Worm (Caenorhabditis elegans) whole organism, early embryonic: Measurements from ENCODE around the gene irld-52.
"Not testable (repeated sequence)": the region's sequence is repeated elsewhere in the genome, so short reads cannot be mapped to it uniquely, and the experiment has no call there.

Source experiments
- B0310.2 ChIP-seq: sonication (generic microtip); optimal IDR thresholded peaks from 2 replicates; lab custom pipeline; 2016; ENCODE audit warnings: mild to moderate bottlenecking, missing genetic modification characterization, missing compliant biosample characterization
- F13C5.2 ChIP-seq: sonication (generic microtip); optimal IDR thresholded peaks from 2 replicates; lab custom pipeline; 2017; ENCODE audit warnings: mild to moderate bottlenecking, missing genetic modification characterization, inconsistent platforms, missing compliant biosample characterization
- aly-1 ChIP-seq: sonication (generic microtip); optimal IDR thresholded peaks from 2 replicates; lab custom pipeline; 2016; ENCODE audit warnings: missing genetic modification characterization, missing compliant biosample characterization
- ama-1 ChIP-seq: fragments of 150-350 bp; optimal IDR thresholded peaks from 2 replicates; lab custom pipeline; 2014
- ceh-13 ChIP-seq: fragments of 200-800 bp; sonication (Bioruptor generic); optimal IDR thresholded peaks from 2 replicates; lab custom pipeline; 2018; ENCODE audit warnings: mild to moderate bottlenecking, missing genetic modification characterization, missing compliant biosample characterization
- ceh-36 ChIP-seq: sonication (generic microtip); optimal IDR thresholded peaks from 2 replicates; lab custom pipeline; 2016; ENCODE audit warnings: missing genetic modification characterization, inconsistent platforms, missing compliant biosample characterization
- ets-7 ChIP-seq: sonication (generic microtip); optimal IDR thresholded peaks from 2 replicates; lab custom pipeline; 2016; ENCODE audit warnings: missing genotype, missing genetic modification characterization, missing compliant biosample characterization
- flt-1 ChIP-seq: fragments of 200-800 bp; sonication (Bioruptor generic); IDR thresholded peaks from 2 replicates; pipeline ENCODE4 v1.3.6; 2022; ENCODE audit warnings: missing genetic modification characterization, missing compliant biosample characterization
- hmbx-1 ChIP-seq: sonication (generic microtip); optimal IDR thresholded peaks from 2 replicates; lab custom pipeline; 2016; ENCODE audit warnings: mild to moderate bottlenecking, missing genetic modification characterization, missing compliant biosample characterization
- hmg-4 ChIP-seq: fragments of 200-800 bp; sonication (Bioruptor generic); optimal IDR thresholded peaks from 2 replicates; lab custom pipeline; 2018; ENCODE audit warnings: mild to moderate bottlenecking, missing genetic modification characterization, missing compliant biosample characterization
- hnd-1 ChIP-seq: sonication (generic microtip); optimal IDR thresholded peaks from 2 replicates; lab custom pipeline; 2016; ENCODE audit warnings: missing genetic modification characterization, missing compliant biosample characterization
- pes-1 ChIP-seq: fragments of 200-800 bp; sonication (Bioruptor generic); IDR thresholded peaks from 2 replicates; pipeline ENCODE4 v1.3.6; 2022; ENCODE audit warnings: missing genetic modification reagents, missing genetic modification characterization, missing compliant biosample characterization
- scrt-1 ChIP-seq: fragments of 200-800 bp; sonication (Bioruptor generic); IDR thresholded peaks from 2 replicates; pipeline ENCODE4 v1.3.6; 2022; ENCODE audit warnings: missing genetic modification characterization, missing compliant biosample characterization
- sea-1 ChIP-seq: fragments of 200-800 bp; sonication (Bioruptor generic); conservative IDR thresholded peaks from 2 replicates; pipeline ENCODE4 v1.3.6; 2022; ENCODE audit warnings: missing genetic modification characterization, missing compliant biosample characterization
- tbx-11 ChIP-seq: fragments of 200-800 bp; sonication (Bioruptor generic); IDR thresholded peaks from 2 replicates; pipeline ENCODE4 v1.3.6; 2022; ENCODE audit warnings: missing genetic modification characterization, missing compliant biosample characterization
- tbx-37 ChIP-seq: fragments of 200-800 bp; sonication (Bioruptor generic); conservative IDR thresholded peaks from 2 replicates; pipeline ENCODE4 v1.3.6; 2022; ENCODE audit warnings: missing genetic modification reagents, missing genetic modification characterization, missing compliant biosample characterization
- tra-4 ChIP-seq: sonication (generic microtip); optimal IDR thresholded peaks from 2 replicates; lab custom pipeline; 2017; ENCODE audit warnings: missing genetic modification characterization, missing compliant biosample characterization

The irld-52 gene

DNA sequence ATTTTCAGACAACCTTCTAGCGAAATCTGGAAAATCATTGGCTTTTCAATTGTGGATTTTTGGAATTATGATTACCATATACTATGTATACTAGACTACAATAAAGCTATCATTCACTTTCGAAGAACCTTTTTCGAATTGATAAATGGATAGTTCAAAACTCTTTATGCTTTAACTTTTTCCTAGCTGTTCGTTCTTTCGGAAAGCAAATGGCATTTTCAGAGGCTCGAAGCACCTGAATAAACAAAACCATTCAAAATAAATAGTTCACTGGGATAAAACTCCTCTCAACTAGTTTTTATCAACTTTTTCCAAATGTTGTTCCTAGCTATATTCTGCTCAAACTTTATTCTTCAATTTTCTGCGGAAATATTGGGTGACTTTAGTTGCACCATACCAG, 1.6 kb downstream of the irld-52 start, which contains the start of gene T26E4.2:
Gene T26E4.2 (plus strand): TSS at position 301 of the 400 bp plus-strand sequence.
- no peak for TF ChIP-seq hmg-4 (GFP tag; lab: Kevin White, UChicago)
- no peak for TF ChIP-seq ama-1 (lab: Kevin White, UChicago)
- TF ChIP-seq flt-1: no peak
- TF ChIP-seq B0310.2 (tag; lab: Kevin White, UChicago): no peak
- TF ChIP-seq ceh-36 (tag; lab: Kevin White, UChicago): no peak
- TF ChIP-seq aly-1 (tag; lab: Kevin White, UChicago): no peak
- TF ChIP-seq scrt-1 (GFP tag; lab: Robert Waterston, UW): no peak
- TF ChIP-seq F13C5.2 (tag; lab: Kevin White, UChicago): no peak
- no peak for TF ChIP-seq hnd-1
- no peak for TF ChIP-seq hmbx-1 (tag; lab: Kevin White, UChicago)
- no peak for TF ChIP-seq tbx-37 (GFP tag; lab: Robert Waterston, UW)
- TF ChIP-seq tra-4 (tag; lab: Kevin White, UChicago): no peak

- TF ChIP-seq tbx-11: no peak
- TF ChIP-seq tbx-37 (GFP tag; lab: Robert Waterston, UW): no peak
- TF ChIP-seq pes-1 (GFP tag; lab: Robert Waterston, UW): no peak
- no peak for TF ChIP-seq hmbx-1 (tag; lab: Kevin White, UChicago)
- TF ChIP-seq scrt-1 (GFP tag; lab: Robert Waterston, UW): no peak
- no peak for TF ChIP-seq ceh-13 (GFP tag; lab: Kevin White, UChicago)
- no peak for TF ChIP-seq sea-1 (GFP tag; lab: Robert Waterston, UW)
- no peak for TF ChIP-seq B0310.2 (tag; lab: Kevin White, UChicago)
These were observed 3.0 kb downstream of the irld-52 start, which contains the start of gene T26E4.3 for ce11 chrV:15782494-15782893. Gene T26E4.3, plus strand, starts transcription at chrV:15782794.

DNA sequence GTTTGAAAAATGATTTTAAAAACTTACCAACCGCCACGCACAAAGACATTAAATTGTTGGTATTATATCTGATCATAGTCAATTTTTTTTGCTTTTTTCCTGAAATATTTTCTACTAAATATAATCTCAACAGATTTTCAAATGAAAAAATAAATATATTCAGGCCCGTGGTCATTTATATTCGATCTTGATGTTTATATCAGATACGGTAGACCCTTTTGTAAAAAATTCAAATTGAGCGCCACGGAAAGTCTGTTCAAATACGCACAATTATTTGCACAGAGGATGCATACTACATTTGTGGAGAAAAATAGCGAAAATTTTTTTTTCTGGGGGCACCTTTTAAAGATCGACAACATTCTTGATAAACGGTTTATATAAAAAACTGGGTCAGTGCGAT, 12.9 kb downstream of the irld-52 start, which contains the start of gene T26E4.4:
Gene T26E4.4 (minus strand): TSS at position 101 of the 400 bp plus-strand sequence.
- TF ChIP-seq B0310.2 (tag; lab: Kevin White, UChicago) (no peak), scrt-1 (GFP tag; lab: Robert Waterston, UW) (no peak), ama-1 (lab: Kevin White, UChicago) (no peak), tbx-37 (GFP tag; lab: Robert Waterston, UW) (no peak), ets-7 (tag; lab: Kevin White, UChicago) (no peak)

DNA sequence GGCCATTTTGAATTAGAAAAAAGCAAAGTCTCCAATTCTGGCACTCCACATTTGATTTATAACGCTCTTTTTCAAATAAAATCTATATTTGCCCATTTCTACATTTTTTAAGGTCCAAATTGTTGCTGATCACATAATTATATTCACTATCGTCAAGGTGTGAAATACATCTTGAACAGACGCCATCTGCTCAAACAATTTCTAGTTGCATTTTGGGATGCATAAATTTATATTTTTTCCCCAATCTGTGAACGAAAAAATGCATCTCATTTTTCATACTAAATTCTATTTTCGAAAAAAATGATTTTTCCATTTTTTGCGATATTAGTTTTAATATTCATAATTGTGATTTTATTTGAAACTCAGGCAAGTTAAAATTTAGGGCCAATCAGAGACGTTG, 13.8 kb downstream of the irld-52 start, which contains the start of gene T26E4.7:
Gene T26E4.7 (plus strand): TSS at position 301 of the 400 bp plus-strand sequence.
- TF ChIP-seq scrt-1 (GFP tag; lab: Robert Waterston, UW) (no peak), hmbx-1 (tag; lab: Kevin White, UChicago) (no peak), pes-1 (GFP tag; lab: Robert Waterston, UW) (no peak), ceh-36 (tag; lab: Kevin White, UChicago) (no peak), ets-7 (tag; lab: Kevin White, UChicago) (no peak), flt-1 (no peak), tbx-37 (GFP tag; lab: Robert Waterston, UW) (no peak)

- TF ChIP-seq hnd-1 (no peak), scrt-1 (GFP tag; lab: Robert Waterston, UW) (no peak), tra-4 (tag; lab: Kevin White, UChicago) (no peak), aly-1 (tag; lab: Kevin White, UChicago) (no peak), hmbx-1 (tag; lab: Kevin White, UChicago) (no peak), B0310.2 (tag; lab: Kevin White, UChicago) (no peak), ceh-36 (tag; lab: Kevin White, UChicago) (no peak), ets-7 (tag; lab: Kevin White, UChicago) (no peak)
These were observed 16.6 kb downstream of the irld-52 start, which contains the start of gene nhr-223 for ce11 chrV:15796087-15796486. Gene nhr-223, plus strand, starts transcription at chrV:15796387.

- TF ChIP-seq pes-1 (GFP tag; lab: Robert Waterston, UW): no peak
- TF ChIP-seq sea-1 (GFP tag; lab: Robert Waterston, UW): no peak
- TF ChIP-seq ama-1 (lab: Kevin White, UChicago): no peak
These were observed 18.6 kb downstream of the irld-52 start, which contains the start of gene T26E4.10 for ce11 chrV:15798108-15798507. Gene T26E4.10, minus strand, starts transcription at chrV:15798208.

DNA sequence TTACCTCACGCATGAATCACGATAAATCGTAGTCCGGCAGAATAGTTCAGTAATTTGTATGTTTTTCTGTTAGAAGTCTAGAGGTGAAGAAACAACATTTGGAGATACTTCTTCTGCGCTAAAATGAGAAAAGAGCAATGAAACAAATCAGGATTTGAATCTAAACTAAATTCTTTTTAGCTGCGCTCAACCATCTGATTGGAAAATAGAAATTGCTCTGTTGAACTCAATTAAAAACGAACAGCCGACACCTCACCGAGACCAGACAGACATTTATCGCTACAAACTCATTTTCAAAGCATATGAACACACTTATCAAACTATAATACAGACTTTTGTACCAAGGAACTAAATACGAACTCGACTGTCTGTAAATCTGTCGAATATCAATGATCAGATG, 23.1 kb downstream of the irld-52 start, which contains the start of gene T26E4.9:
Gene T26E4.9 (minus strand): TSS at position 101 of the 400 bp plus-strand sequence.
- not testable (repeated sequence) for TF ChIP-seq aly-1 (tag; lab: Kevin White, UChicago); scrt-1 (GFP tag; lab: Robert Waterston, UW); ceh-13 (GFP tag; lab: Kevin White, UChicago)

ce11 chrV:15803079-15803478, 23.6 kb downstream of the irld-52 start, which contains the start of gene srd-27:
Gene srd-27, plus strand, starts transcription at chrV:15803379.
- TF ChIP-seq tbx-37 (GFP tag; lab: Robert Waterston, UW); tbx-11; flt-1: not testable (repeated sequence)

- TF ChIP-seq hnd-1; hmg-4 (GFP tag; lab: Kevin White, UChicago); hmbx-1 (tag; lab: Kevin White, UChicago): not testable (repeated sequence)
These were observed 24.3 kb downstream of the irld-52 start, which contains the start of gene T26E4.18 for ce11 chrV:15803748-15804147. Gene T26E4.18, minus strand, starts transcription at chrV:15803848.
